Worm (Caenorhabditis elegans): ENCODE results near the gene ZK892.5.

DNA sequence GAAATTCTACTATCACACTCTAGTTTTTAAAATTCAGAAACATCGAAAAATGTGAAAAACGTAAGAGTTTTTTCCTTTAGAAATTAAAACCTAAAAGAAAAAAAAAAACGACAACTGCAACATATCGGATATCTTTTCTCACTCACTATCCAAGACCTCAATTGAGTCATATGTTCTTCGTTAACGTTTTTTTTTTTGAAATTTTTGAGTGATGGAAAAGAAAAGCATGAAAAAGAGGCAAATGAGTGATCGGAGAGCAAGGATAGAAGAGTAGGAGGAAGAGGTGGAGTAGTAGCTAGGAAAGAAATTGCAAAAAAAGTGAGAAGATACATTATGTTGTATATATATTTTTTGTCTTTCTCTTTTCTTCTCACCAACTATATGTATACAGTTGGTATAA is 18.5 kb upstream of the ZK892.5 start:
- no peak for TF ChIP-seq cog-1 (tag; optimal IDR thresholded peaks at IDR 0.05)
- TF ChIP-seq ztf-23 (GFP tag; IDR thresholded peaks at IDR 0.05) = no peak
- TF ChIP-seq med-1 (GFP tag; optimal IDR thresholded peaks at IDR 0.05; ENCODE audit: insufficient read depth) = no peak
- TF ChIP-seq ref-1 (GFP tag; conservative IDR thresholded peaks at IDR 0.05) = no peak
- no peak for TF ChIP-seq T22C8.4 (GFP tag; IDR thresholded peaks at IDR 0.05)
- TF ChIP-seq tab-1 (GFP tag; IDR thresholded peaks at IDR 0.05) = no peak
- no peak for TF ChIP-seq flt-1 (GFP tag; IDR thresholded peaks at IDR 0.05)
- no peak for TF ChIP-seq klf-2 (GFP tag; conservative IDR thresholded peaks at IDR 0.05)

Measured in whole organism, midembryonic.